Fruit fly (Drosophila melanogaster): ENCODE measurements around the gene CG31301.

Gene CG31301

dm6 chr3R:15342926-15343685 lies 2.9 kb upstream of the CG31301 start, which contains the start of gene Nagk (continued):
- TF ChIP-seq Mad (GFP tag; optimal IDR thresholded peaks at IDR 0.05) (peak; percentile 36), CG6689 (GFP tag; IDR thresholded peaks at IDR 0.05) (peak; percentile 45; the same call in 1 of the 2 replicates), Ets97D (GFP tag; optimal IDR thresholded peaks at IDR 0.05) (peak; percentile 35), CG43689 (GFP tag; IDR thresholded peaks at IDR 0.05) (0 out of 2 replicates have a peak, but pooled peaks have one; percentile 11), Ssrp (tag; optimal IDR thresholded peaks at IDR 0.05) (peak; percentile 49), Dip2 (GFP tag; IDR thresholded peaks at IDR 0.05) (no peak), CG10543 (GFP tag; optimal IDR thresholded peaks at IDR 0.05) (peak; percentile 67), NfI (GFP tag; optimal IDR thresholded peaks at IDR 0.05) (peak; percentile 45), CG10274 (GFP tag; optimal IDR thresholded peaks at IDR 0.05) (peak; percentile 56), Dfd (GFP tag; optimal IDR thresholded peaks at IDR 0.05) (no peak), D19A (tag; optimal IDR thresholded peaks at IDR 0.05) (peak; percentile 24), sna (GFP tag; IDR thresholded peaks at IDR 0.05; ENCODE audit: partially characterized antibody) (no peak), CG9215 (GFP tag; IDR thresholded peaks at IDR 0.05) (peak; percentile 21; the same call in 1 of the 2 replicates), CG9727 (GFP tag; optimal IDR thresholded peaks at IDR 0.05) (peak; percentile 84), vfl (GFP tag; optimal IDR thresholded peaks at IDR 0.05) (peak; percentile 33), zfh2 (GFP tag; optimal IDR thresholded peaks at IDR 0.05) (peak; percentile 64), CG4854 (GFP tag; optimal IDR thresholded peaks at IDR 0.05) (peak; percentile 52), Xrp1 (GFP tag; IDR thresholded peaks at IDR 0.05) (0 out of 2 replicates have a peak, but pooled peaks have one; percentile 25), stc (GFP tag; IDR thresholded peaks at IDR 0.05) (0 out of 2 replicates have a peak, but pooled peaks have one; percentile 6), MBD-R2 (GFP tag; IDR thresholded peaks at IDR 0.05) (peak; percentile 44), CG7786 (GFP tag; optimal IDR thresholded peaks at IDR 0.05) (peak; percentile 4), oc (tag; optimal IDR thresholded peaks at IDR 0.05) (no peak), Drgx (GFP tag; IDR thresholded peaks at IDR 0.05) (no peak; the same call in 1 of the 2 replicates), yki (optimal IDR thresholded peaks at IDR 0.05) (no peak), kni (GFP tag; optimal IDR thresholded peaks at IDR 0.05) (no peak), CG13775 (GFP tag; optimal IDR thresholded peaks at IDR 0.05) (peak; percentile 79), CG10565 (GFP tag; optimal IDR thresholded peaks at IDR 0.05) (no peak), fd96Cb (tag; optimal IDR thresholded peaks at IDR 0.05) (peak; percentile 41), pb (GFP tag; optimal IDR thresholded peaks at IDR 0.05) (no peak), Dip3 (GFP tag; optimal IDR thresholded peaks at IDR 0.05) (peak; percentile 58), ap (GFP tag; IDR thresholded peaks at IDR 0.05) (no peak), Eip74EF (GFP tag; optimal IDR thresholded peaks at IDR 0.05) (peak in 1 of 2 experiments; percentile 79), Usf (GFP tag; optimal IDR thresholded peaks at IDR 0.05) (peak; percentile 31), Rx (GFP tag; IDR thresholded peaks at IDR 0.05) (no peak; the same call in 1 of the 2 replicates), PHDP (tag; optimal IDR thresholded peaks at IDR 0.05) (peak; percentile 48), Trl (optimal IDR thresholded peaks at IDR 0.05) (no peak), Trl (GFP tag; optimal IDR thresholded peaks at IDR 0.05) (peak; percentile 37), dimm (GFP tag; IDR thresholded peaks at IDR 0.05) (no peak), CG4328 (GFP tag; optimal IDR thresholded peaks at IDR 0.05) (peak; percentile 59), CG11247 (GFP tag; IDR thresholded peaks at IDR 0.05) (0 out of 2 replicates have a peak, but pooled peaks have one; percentile 5), nerfin-1 (tag; optimal IDR thresholded peaks at IDR 0.05) (peak; percentile 28), corto (GFP tag; optimal IDR thresholded peaks at IDR 0.05) (no peak), tx (GFP tag; optimal IDR thresholded peaks at IDR 0.05) (peak; percentile 34), sisA (GFP tag; IDR thresholded peaks at IDR 0.05) (0 out of 2 replicates have a peak, but pooled peaks have one; percentile 30), CG9932 (GFP tag; IDR thresholded peaks at IDR 0.05) (peak; percentile 32), cwo (GFP tag; optimal IDR thresholded peaks at IDR 0.05) (peak; percentile 56), Asciz (GFP tag; optimal IDR thresholded peaks at IDR 0.05) (no peak), CG10366 (GFP tag; IDR thresholded peaks at IDR 0.05) (peak; percentile 29; the same call in 1 of the 2 replicates), Bgb (GFP tag; IDR thresholded peaks at IDR 0.05; ENCODE audit: partially characterized antibody) (peak; percentile 63; the same call in 1 of the 2 replicates)
